Worm (Caenorhabditis elegans): Measurements from ENCODE around the gene K02E2.8.

- TF ChIP-seq aly-2 (tag; optimal IDR thresholded peaks at IDR 0.05) = no peak
- no peak for TF ChIP-seq mep-1 (tag; optimal IDR thresholded peaks at IDR 0.05)
- no peak for TF ChIP-seq nhr-76 (tag; optimal IDR thresholded peaks at IDR 0.05)
- TF ChIP-seq snpc-4 (tag; optimal IDR thresholded peaks at IDR 0.05) = no peak
- no peak for TF ChIP-seq C16A3.4 (tag; optimal IDR thresholded peaks at IDR 0.05)
- TF ChIP-seq xbp-1 (tag; optimal IDR thresholded peaks at IDR 0.05) = no peak
- no peak for TF ChIP-seq lsy-2 (tag; optimal IDR thresholded peaks at IDR 0.05)
- no peak for TF ChIP-seq nhr-28 (tag; optimal IDR thresholded peaks at IDR 0.05)
- no peak for TF ChIP-seq ama-1 (optimal IDR thresholded peaks at IDR 0.05)
- no peak for TF ChIP-seq lin-35 (GFP tag; optimal IDR thresholded peaks at IDR 0.05)
These were observed 10.3 kb downstream of the K02E2.8 start, which contains the start of gene grd-11 for ce11 chrV:20356472-20356871.
